Worm (Caenorhabditis elegans) whole organism, L1 larva: ENCODE measurements around the gene rpn-6.2.

Experiments
- elt-2 ChIP-seq: sonication (generic microtip); optimal IDR thresholded peaks from 2 replicates; lab custom pipeline; 2016; ENCODE audit warnings: missing genetic modification characterization, mild to moderate bottlenecking, inconsistent platforms, missing compliant biosample characterization, missing genetic modification reagents
- lin-13 ChIP-seq: fragments of 150-350 bp; optimal IDR thresholded peaks from 2 replicates; lab custom pipeline; 2014; ENCODE audit warnings: missing biosample characterization, missing genetic modification reagents, missing genetic modification characterization

DNA sequence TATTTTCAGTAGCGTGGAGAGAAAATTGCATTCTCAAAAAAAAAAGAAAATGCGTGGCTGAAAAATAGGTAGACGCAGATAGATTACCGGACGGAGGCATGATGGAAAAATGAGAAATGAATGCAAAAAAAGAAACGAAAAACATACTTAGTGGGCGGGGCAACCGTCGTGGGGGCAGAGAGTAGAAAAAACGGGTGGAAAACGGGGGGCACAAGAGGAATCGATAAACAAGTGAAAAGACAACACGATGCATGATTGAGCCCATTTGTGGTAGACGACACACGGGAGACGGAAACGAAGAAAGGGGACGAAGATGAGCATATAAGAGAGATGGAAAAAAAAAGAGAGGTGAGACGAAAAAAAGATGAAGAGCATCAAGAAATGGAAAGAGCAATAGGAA, 13.3 kb downstream of the rpn-6.2 start:
- TF ChIP-seq elt-2 (tag; lab: Kevin White, UChicago), result no peak
- no peak for TF ChIP-seq lin-13 (GFP tag; lab: Kevin White, UChicago)
